Worm (Caenorhabditis elegans) whole organism, L1 larva: ENCODE results near the gene nucl-1.

Experiments
- C04F5.9 ChIP-seq: sonication (generic microtip); optimal IDR thresholded peaks from 2 replicates; lab custom pipeline; 2016; ENCODE audit warnings: missing genetic modification characterization, missing compliant biosample characterization
- C16A3.4 ChIP-seq: fragments of 150-350 bp; optimal IDR thresholded peaks from 2 replicates; lab custom pipeline; 2014; ENCODE audit warnings: missing biosample characterization, missing genetic modification characterization
- C34B4.2 ChIP-seq: sonication (generic microtip); optimal IDR thresholded peaks from 2 replicates; lab custom pipeline; 2017; ENCODE audit warnings: mild to moderate bottlenecking, missing genetic modification characterization, missing compliant biosample characterization
- F16B12.6 ChIP-seq: fragments of 150-350 bp; optimal IDR thresholded peaks from 2 replicates; lab custom pipeline; 2014; ENCODE audit warnings: missing biosample characterization, missing genetic modification characterization
- ama-1 ChIP-seq: fragments of 150-350 bp; optimal IDR thresholded peaks from 2 replicates; lab custom pipeline; 2014
- ceh-63 ChIP-seq: fragments of 200-800 bp; sonication (Bioruptor generic); optimal IDR thresholded peaks from 2 replicates; lab custom pipeline; 2018; ENCODE audit warnings: mild to moderate bottlenecking, missing genetic modification characterization, missing compliant biosample characterization
- ceh-82 ChIP-seq, 3 experiments: fragments of 150-350 bp in 1 of 3; sonication (generic microtip) in 2 of 3; optimal IDR thresholded peaks; 2 replicates each; lab custom pipeline; 2014 to 2017; ENCODE audit warnings: missing biosample characterization in 3 of 3, missing genetic modification characterization in 3 of 3
- ceh-88 ChIP-seq: fragments of 200-800 bp; sonication (Bioruptor generic); IDR thresholded peaks from 2 replicates; pipeline ENCODE4 v1.3.6; 2022; ENCODE audit warnings: missing genetic modification characterization, missing compliant biosample characterization
- ceh-90 ChIP-seq: sonication (generic microtip); optimal IDR thresholded peaks from 2 replicates; lab custom pipeline; 2016; ENCODE audit warnings: missing genetic modification characterization, missing compliant biosample characterization
- ces-1 ChIP-seq: fragments of 150-350 bp; optimal IDR thresholded peaks from 2 replicates; lab custom pipeline; 2014; ENCODE audit warnings: missing biosample characterization, missing genetic modification reagents, missing genetic modification characterization
- dsc-1 ChIP-seq: sonication (generic microtip); optimal IDR thresholded peaks from 2 replicates; lab custom pipeline; 2016; ENCODE audit warnings: mild to moderate bottlenecking, missing genetic modification characterization, missing compliant biosample characterization
- efl-1 ChIP-seq, 4 experiments: fragments of 150-350 bp; optimal IDR thresholded peaks in 3 of 4; peaks in 1 of 4; 1 replicate in 1 of 4; 2 replicates in 3 of 4; lab custom pipeline; 2014; ENCODE audit warnings: missing biosample characterization in 2 of 4, missing genetic modification characterization in 2 of 4, missing genetic modification reagents in 2 of 4
- egl-27 ChIP-seq, 2 experiments: fragments of 150-350 bp in 1 of 2; sonication (generic microtip); optimal IDR thresholded peaks; 3 replicates each; lab custom pipeline; 2017 to 2018; ENCODE audit warnings: missing biosample characterization in 2 of 2, missing genetic modification characterization in 2 of 2, missing genetic modification reagents in 2 of 2
- elt-2 ChIP-seq: sonication (generic microtip); optimal IDR thresholded peaks from 2 replicates; lab custom pipeline; 2016; ENCODE audit warnings: missing genetic modification characterization, mild to moderate bottlenecking, inconsistent platforms, missing compliant biosample characterization, missing genetic modification reagents
- elt-3 ChIP-seq, 6 experiments: fragments of 150-350 bp in 1 of 6; sonication (generic microtip); optimal IDR thresholded peaks; 2 replicates each; lab custom pipeline; 2017 to 2018; ENCODE audit warnings: missing biosample characterization in 6 of 6, missing genetic modification characterization in 6 of 6, inconsistent platforms in 1 of 6
- fkh-10 ChIP-seq: sonication (generic microtip); optimal IDR thresholded peaks from 2 replicates; lab custom pipeline; 2017; ENCODE audit warnings: missing biosample characterization, missing genetic modification reagents, missing genetic modification characterization
- fkh-4 ChIP-seq: sonication (generic microtip); optimal IDR thresholded peaks from 2 replicates; lab custom pipeline; 2016; ENCODE audit warnings: missing compliant biosample characterization, missing genetic modification characterization, borderline replicate concordance
- fkh-8 ChIP-seq: sonication (generic microtip); optimal IDR thresholded peaks from 2 replicates; lab custom pipeline; 2016; ENCODE audit warnings: mild to moderate bottlenecking, missing genetic modification characterization, missing compliant biosample characterization
- fos-1 ChIP-seq: fragments of 150-350 bp; optimal IDR thresholded peaks from 2 replicates; lab custom pipeline; 2014; ENCODE audit warnings: missing biosample characterization, missing genetic modification characterization
- hlh-17 ChIP-seq: fragments of 200-800 bp; sonication (Bioruptor generic); optimal IDR thresholded peaks from 2 replicates; lab custom pipeline; 2018; ENCODE audit warnings: missing genetic modification characterization, mild to moderate bottlenecking, missing compliant biosample characterization, moderate library complexity, borderline replicate concordance
- hpl-2 ChIP-seq: fragments of 150-350 bp; optimal IDR thresholded peaks from 2 replicates; lab custom pipeline; 2014; ENCODE audit warnings: missing biosample characterization, missing genetic modification reagents, missing genetic modification characterization
- irx-1 ChIP-seq: sonication (generic microtip); optimal IDR thresholded peaks from 2 replicates; lab custom pipeline; 2016; ENCODE audit warnings: missing genetic modification characterization, missing compliant biosample characterization
- lin-13 ChIP-seq: fragments of 150-350 bp; optimal IDR thresholded peaks from 2 replicates; lab custom pipeline; 2014; ENCODE audit warnings: missing biosample characterization, missing genetic modification reagents, missing genetic modification characterization
- lin-35 ChIP-seq, 2 experiments: fragments of 150-350 bp; optimal IDR thresholded peaks; 2 replicates each; lab custom pipeline; 2014; ENCODE audit warnings: missing biosample characterization in 2 of 2, missing genetic modification characterization in 2 of 2, missing genetic modification reagents in 2 of 2
- lir-3 ChIP-seq: sonication (generic microtip); optimal IDR thresholded peaks from 2 replicates; lab custom pipeline; 2016; ENCODE audit warnings: mild to moderate bottlenecking, missing genetic modification characterization, moderate library complexity, missing compliant biosample characterization; ENCODE audit not compliant: poor library complexity
- lsy-2 ChIP-seq, 2 experiments: fragments of 150-350 bp; optimal IDR thresholded peaks; 2 replicates each; lab custom pipeline; 2014; ENCODE audit warnings: missing biosample characterization in 2 of 2, missing genetic modification characterization in 2 of 2
- mab-9 ChIP-seq: fragments of 200-800 bp; sonication (Bioruptor generic); IDR thresholded peaks from 2 replicates; pipeline ENCODE4 v1.3.6; 2022; ENCODE audit warnings: missing genetic modification reagents, missing genetic modification characterization, missing compliant biosample characterization
- mdl-1 ChIP-seq, 2 experiments: fragments of 150-350 bp; optimal IDR thresholded peaks; 2 replicates each; lab custom pipeline; 2014 to 2017; ENCODE audit warnings: missing biosample characterization in 2 of 2, missing genetic modification characterization in 2 of 2, inconsistent platforms in 1 of 2
- mep-1 ChIP-seq: fragments of 150-350 bp; optimal IDR thresholded peaks from 2 replicates; lab custom pipeline; 2014; ENCODE audit warnings: missing biosample characterization, missing genetic modification characterization
- nhr-11 ChIP-seq: fragments of 150-350 bp; optimal IDR thresholded peaks from 2 replicates; lab custom pipeline; 2014; ENCODE audit warnings: missing biosample characterization, missing genetic modification characterization
- nhr-12 ChIP-seq: sonication (generic microtip); optimal IDR thresholded peaks from 2 replicates; lab custom pipeline; 2017; ENCODE audit warnings: missing biosample characterization, missing genetic modification characterization
- nhr-20 ChIP-seq: sonication (generic microtip); optimal IDR thresholded peaks from 2 replicates; lab custom pipeline; 2016; ENCODE audit warnings: mild to moderate bottlenecking, missing genetic modification characterization, missing compliant biosample characterization
- nhr-237 ChIP-seq: fragments of 150-350 bp; optimal IDR thresholded peaks from 2 replicates; lab custom pipeline; 2014; ENCODE audit warnings: missing biosample characterization, missing genetic modification characterization
- nhr-28 ChIP-seq: fragments of 150-350 bp; optimal IDR thresholded peaks from 2 replicates; lab custom pipeline; 2014; ENCODE audit warnings: missing biosample characterization, missing genetic modification characterization
- nhr-71 ChIP-seq: sonication (generic microtip); optimal IDR thresholded peaks from 2 replicates; lab custom pipeline; 2016; ENCODE audit warnings: mild to moderate bottlenecking, missing genetic modification characterization, moderate library complexity, missing compliant biosample characterization
- nhr-76 ChIP-seq: sonication (generic microtip); optimal IDR thresholded peaks from 2 replicates; lab custom pipeline; 2017; ENCODE audit warnings: missing biosample characterization, missing genetic modification characterization
- nhr-77 ChIP-seq: fragments of 150-350 bp; optimal IDR thresholded peaks from 2 replicates; lab custom pipeline; 2014; ENCODE audit warnings: missing biosample characterization, missing genetic modification characterization
- nhr-84 ChIP-seq: sonication (generic microtip); optimal IDR thresholded peaks from 2 replicates; lab custom pipeline; 2017; ENCODE audit warnings: missing biosample characterization, missing genetic modification characterization
- nhr-90 ChIP-seq: sonication (generic microtip); optimal IDR thresholded peaks from 2 replicates; lab custom pipeline; 2016; ENCODE audit warnings: mild to moderate bottlenecking, missing genetic modification characterization, missing compliant biosample characterization; ENCODE audit not compliant: poor library complexity
- pqm-1 ChIP-seq: sonication (generic microtip); optimal IDR thresholded peaks from 3 replicates; lab custom pipeline; 2017; ENCODE audit warnings: missing biosample characterization, missing genetic modification characterization
- skn-1 ChIP-seq: fragments of 150-350 bp; optimal IDR thresholded peaks from 2 replicates; lab custom pipeline; 2014; ENCODE audit warnings: missing biosample characterization, missing genetic modification characterization
- sox-4 ChIP-seq: sonication (generic microtip); optimal IDR thresholded peaks from 2 replicates; lab custom pipeline; 2016; ENCODE audit warnings: missing genetic modification characterization, missing compliant biosample characterization
- sptf-1 ChIP-seq: fragments of 150-350 bp; optimal IDR thresholded peaks from 2 replicates; lab custom pipeline; 2014; ENCODE audit warnings: missing biosample characterization, missing genetic modification characterization
- sup-37 ChIP-seq: fragments of 200-800 bp; sonication (Bioruptor generic); optimal IDR thresholded peaks from 2 replicates; lab custom pipeline; 2018; ENCODE audit warnings: mild to moderate bottlenecking, missing genetic modification characterization, missing compliant biosample characterization
- unc-86 ChIP-seq: sonication (generic microtip); optimal IDR thresholded peaks from 2 replicates; lab custom pipeline; 2016; ENCODE audit warnings: missing genetic modification characterization, missing compliant biosample characterization
- unc-98 ChIP-seq: fragments of 200-800 bp; sonication (Bioruptor generic); IDR thresholded peaks from 2 replicates; pipeline ENCODE4 v1.3.6; 2022; ENCODE audit warnings: missing genetic modification characterization, missing compliant biosample characterization
- vab-15 ChIP-seq: sonication (generic microtip); optimal IDR thresholded peaks from 2 replicates; lab custom pipeline; 2017; ENCODE audit warnings: missing genotype, mild to moderate bottlenecking, missing genetic modification characterization, missing compliant biosample characterization
- xbp-1 ChIP-seq: sonication (generic microtip); optimal IDR thresholded peaks from 2 replicates; lab custom pipeline; 2016; ENCODE audit warnings: missing genetic modification characterization, missing compliant biosample characterization
- zag-1 ChIP-seq: fragments of 150-350 bp; optimal IDR thresholded peaks from 2 replicates; lab custom pipeline; 2014; ENCODE audit warnings: missing biosample characterization, missing genetic modification characterization
- zip-4 ChIP-seq: fragments of 200-800 bp; sonication (Bioruptor generic); optimal IDR thresholded peaks from 2 replicates; lab custom pipeline; 2018; ENCODE audit warnings: mild to moderate bottlenecking, missing genetic modification characterization, moderate library complexity, missing compliant biosample characterization
- ztf-11 ChIP-seq, 2 experiments: sonication (generic microtip); optimal IDR thresholded peaks; 2 replicates each; lab custom pipeline; 2016 to 2017; ENCODE audit warnings: missing genetic modification characterization in 2 of 2, missing biosample characterization in 1 of 2, missing compliant biosample characterization in 1 of 2
- ztf-4 ChIP-seq: fragments of 150-350 bp; optimal IDR thresholded peaks from 2 replicates; lab custom pipeline; 2014; ENCODE audit warnings: missing biosample characterization, missing genetic modification characterization

nucl-1 gene

ce11 chrIV:8289580-8290323 is 422 bp upstream of the nucl-1 start, which contains the start of gene daf-31 (continued):
- TF ChIP-seq pqm-1 (tag; lab: Kevin White, UChicago) = no peak
- no peak for TF ChIP-seq sox-4 (tag; lab: Kevin White, UChicago)
- TF ChIP-seq lsy-2 (tag; optimal IDR thresholded peaks at IDR 0.05; lab: Kevin White, UChicago) = peak; percentile 64 to 86
- TF ChIP-seq fos-1 = no peak
- no peak for TF ChIP-seq lin-13
- TF ChIP-seq fkh-8 = no peak
- TF ChIP-seq hpl-2 (GFP tag; lab: Kevin White, UChicago) = no peak
- TF ChIP-seq sup-37 (GFP tag; lab: Kevin White, UChicago) = no peak
- TF ChIP-seq unc-98 (GFP tag; lab: Robert Waterston, UW) = no peak
- TF ChIP-seq lir-3 (tag; lab: Kevin White, UChicago) = no peak
- TF ChIP-seq nhr-20 (tag; lab: Kevin White, UChicago) = peak; percentile 61
- no peak for TF ChIP-seq ceh-88 (GFP tag; lab: Robert Waterston, UW)
- no peak for TF ChIP-seq C34B4.2 (tag; lab: Kevin White, UChicago)
- no peak for TF ChIP-seq ces-1
- no peak for TF ChIP-seq nhr-12 (tag; lab: Kevin White, UChicago)
- no peak for TF ChIP-seq ceh-63 (GFP tag; lab: Kevin White, UChicago)
- TF ChIP-seq nhr-77 (tag; lab: Kevin White, UChicago) = no peak
- TF ChIP-seq nhr-90 = peak; percentile 6
- TF ChIP-seq mep-1 (tag; lab: Kevin White, UChicago) = peak; percentile 69
- TF ChIP-seq nhr-11 (tag; lab: Kevin White, UChicago) = no peak
- TF ChIP-seq ztf-11 (tag; optimal IDR thresholded peaks at IDR 0.05; lab: Kevin White, UChicago) = no peak
- peak in 1 of 2 experiments; percentile 20 for TF ChIP-seq mdl-1 (tag; optimal IDR thresholded peaks at IDR 0.05; lab: Kevin White, UChicago)
- TF ChIP-seq vab-15 = no peak
- TF ChIP-seq nhr-76 (tag; lab: Kevin White, UChicago) = no peak
- no peak for TF ChIP-seq elt-2 (tag; lab: Kevin White, UChicago)
- TF ChIP-seq ceh-82 (tag; optimal IDR thresholded peaks at IDR 0.05; lab: Kevin White, UChicago) = peak in 2 of 3 experiments; percentile 36 to 72
- no peak for TF ChIP-seq C04F5.9 (tag; lab: Kevin White, UChicago)
- TF ChIP-seq sptf-1 (tag; lab: Kevin White, UChicago) = no peak
- TF ChIP-seq fkh-4 (tag; lab: Kevin White, UChicago) = no peak
- TF ChIP-seq zag-1 (tag; lab: Kevin White, UChicago) = no peak
- TF ChIP-seq elt-3 (tag; optimal IDR thresholded peaks at IDR 0.05; lab: Kevin White, UChicago) = peak in 1 of 6 experiments; percentile 57
- no peak for TF ChIP-seq ama-1
- no peak for TF ChIP-seq egl-27 (tag; optimal IDR thresholded peaks at IDR 0.05; lab: Kevin White, UChicago)
- peak; percentile 71 to 83 for TF ChIP-seq lin-35 (GFP tag; optimal IDR thresholded peaks at IDR 0.05; lab: Kevin White, UChicago)
- TF ChIP-seq unc-86 (tag; lab: Kevin White, UChicago) = no peak
- TF ChIP-seq fkh-10 = no peak
- TF ChIP-seq ceh-90 (tag; lab: Kevin White, UChicago) = no peak
- peak; percentile 33 for TF ChIP-seq irx-1 (tag; lab: Kevin White, UChicago)
- TF ChIP-seq skn-1 (tag; lab: Kevin White, UChicago) = peak; percentile 2
- peak; percentile 72 to 73 for TF ChIP-seq efl-1 (optimal IDR thresholded peaks at IDR 0.05; lab: Kevin White, UChicago)
- peak; percentile 68 to 96 for TF ChIP-seq efl-1 (GFP tag; optimal IDR thresholded peaks at IDR 0.05 in 1 of 2; lab: Kevin White, UChicago)
- TF ChIP-seq hlh-17 = no peak
- no peak for TF ChIP-seq zip-4 (GFP tag; lab: Kevin White, UChicago)
- no peak for TF ChIP-seq nhr-237 (tag; lab: Kevin White, UChicago)
- TF ChIP-seq xbp-1 (tag; lab: Kevin White, UChicago) = peak; percentile 39
- peak; percentile 34 for TF ChIP-seq F16B12.6
- TF ChIP-seq ztf-4 (tag; lab: Kevin White, UChicago) = no peak
- no peak for TF ChIP-seq nhr-28 (tag; lab: Kevin White, UChicago)
- peak; percentile 35 for TF ChIP-seq dsc-1 (tag; lab: Kevin White, UChicago)
- TF ChIP-seq C16A3.4 (tag; lab: Kevin White, UChicago) = peak; percentile 60
- no peak for TF ChIP-seq nhr-84 (tag; lab: Kevin White, UChicago)
- no peak for TF ChIP-seq mab-9 (GFP tag; lab: Robert Waterston, UW)
- peak; percentile 53 for TF ChIP-seq nhr-71 (tag; lab: Kevin White, UChicago)
